Worm (Caenorhabditis elegans) whole organism, young adult: ENCODE results near the gene F59B10.5.

Experiments used
- D2030.7 ChIP-seq: fragments of 200-800 bp; sonication (Bioruptor generic); IDR thresholded peaks from 2 replicates; pipeline ENCODE4 v1.3.6; 2022; ENCODE audit warnings: missing genetic modification reagents, missing genetic modification characterization, missing compliant biosample characterization
- F23B12.7 ChIP-seq: sonication (generic microtip); optimal IDR thresholded peaks from 2 replicates; lab custom pipeline; 2017; ENCODE audit warnings: missing genetic modification characterization, mild to moderate bottlenecking, missing compliant biosample characterization, antibody characterized with exemption, moderate library complexity; ENCODE audit not compliant: insufficient read depth
- K11D2.4 ChIP-seq: fragments of 200-800 bp; sonication (Bioruptor generic); IDR thresholded peaks from 2 replicates; pipeline ENCODE4 v1.3.6; 2022; ENCODE audit warnings: missing genetic modification reagents, missing genetic modification characterization, missing compliant biosample characterization
- ama-1 ChIP-seq, 3 experiments: fragments of 150-350 bp in 1 of 3; sonication (generic microtip) in 2 of 3; optimal IDR thresholded peaks; 2 replicates each; lab custom pipeline; 2014 to 2018; ENCODE audit warnings: missing biosample characterization in 2 of 3, missing genetic modification characterization in 2 of 3, missing genetic modification reagents in 2 of 3
- ets-4 ChIP-seq: fragments of 200-800 bp; sonication (Bioruptor generic); optimal IDR thresholded peaks from 2 replicates; lab custom pipeline; 2018; ENCODE audit warnings: mild to moderate bottlenecking, missing genetic modification characterization, missing compliant biosample characterization
- gei-17 ChIP-seq: fragments of 200-800 bp; sonication (Bioruptor generic); optimal IDR thresholded peaks from 2 replicates; lab custom pipeline; 2018; ENCODE audit warnings: mild to moderate bottlenecking, missing genetic modification characterization, missing compliant biosample characterization
- hrde-1 ChIP-seq: sonication (generic microtip); optimal IDR thresholded peaks from 2 replicates; lab custom pipeline; 2016; ENCODE audit warnings: missing genetic modification characterization, mild to moderate bottlenecking, missing compliant biosample characterization, moderate library complexity, missing genotype, missing genetic modification reagents, borderline replicate concordance
- pbrm-1 ChIP-seq: fragments of 200-800 bp; sonication (Bioruptor generic); IDR thresholded peaks from 2 replicates; pipeline ENCODE4 v1.3.6; 2022; ENCODE audit warnings: missing genetic modification reagents, missing genetic modification characterization, missing compliant biosample characterization
- sdz-38 ChIP-seq: sonication (generic microtip); optimal IDR thresholded peaks from 2 replicates; lab custom pipeline; 2016; ENCODE audit warnings: missing genotype, missing genetic modification characterization, missing compliant biosample characterization
- snpc-4 ChIP-seq, 5 experiments: fragments of 150-350 bp in 1 of 5; sonication (generic microtip) in 4 of 5; optimal IDR thresholded peaks; 2 replicates each; lab custom pipeline; 2014 to 2018; ENCODE audit warnings: missing genetic modification characterization in 5 of 5, missing biosample characterization in 3 of 5, antibody characterized with exemption in 2 of 5, mild to moderate bottlenecking in 2 of 5, missing compliant biosample characterization in 2 of 5, missing genotype in 2 of 5, moderate library complexity in 2 of 5, missing genetic modification reagents in 1 of 5
- unc-62 ChIP-seq: fragments of 150-350 bp; optimal IDR thresholded peaks from 2 replicates; lab custom pipeline; 2014; ENCODE audit warnings: missing biosample characterization, missing genetic modification reagents, missing genetic modification characterization

DNA sequence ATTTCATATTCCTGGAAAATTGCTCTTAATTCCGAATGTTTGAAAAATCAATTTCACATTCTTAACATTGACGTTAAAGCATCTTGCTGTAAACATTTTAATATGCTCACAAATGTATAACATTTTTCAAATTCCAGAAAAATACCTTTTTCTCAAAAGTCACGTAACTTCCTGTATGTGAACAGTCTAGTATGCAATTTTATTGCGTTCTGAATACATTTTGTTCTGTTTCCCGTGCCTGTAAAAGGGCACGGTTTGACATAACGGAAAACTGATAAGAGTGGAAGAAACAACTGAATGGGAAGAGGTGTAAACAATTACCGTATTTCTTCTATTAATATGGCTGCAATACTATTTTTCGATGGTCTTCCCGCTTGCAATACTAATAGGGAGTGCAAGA lies 40.6 kb downstream of the F59B10.5 start:
- no peak for TF ChIP-seq D2030.7 (GFP tag; lab: Robert Waterston, UW)
- TF ChIP-seq snpc-4 (GFP tag; optimal IDR thresholded peaks at IDR 0.05; lab: Kevin White, UChicago), result no peak
- TF ChIP-seq snpc-4 (tag; optimal IDR thresholded peaks at IDR 0.05; lab: Kevin White, UChicago), result no peak
- no peak for TF ChIP-seq ets-4 (GFP tag; lab: Kevin White, UChicago)
- no peak for TF ChIP-seq ama-1 (optimal IDR thresholded peaks at IDR 0.05; lab: Kevin White, UChicago)
- TF ChIP-seq ama-1 (GFP tag; optimal IDR thresholded peaks at IDR 0.05; lab: Kevin White, UChicago), result no peak
- no peak for TF ChIP-seq F23B12.7 (tag; lab: Kevin White, UChicago)
- TF ChIP-seq sdz-38 (tag; lab: Kevin White, UChicago), result no peak
- no peak for TF ChIP-seq pbrm-1 (GFP tag; lab: Robert Waterston, UW)
- no peak for TF ChIP-seq K11D2.4 (GFP tag; lab: Robert Waterston, UW)
- TF ChIP-seq hrde-1 (tag; lab: Kevin White, UChicago), result no peak
- TF ChIP-seq unc-62, result no peak
- no peak for TF ChIP-seq gei-17 (GFP tag; lab: Kevin White, UChicago)
